Worm (Caenorhabditis elegans): Measurements from ENCODE around the gene K09C4.9.

K09C4.9 gene

DNA sequence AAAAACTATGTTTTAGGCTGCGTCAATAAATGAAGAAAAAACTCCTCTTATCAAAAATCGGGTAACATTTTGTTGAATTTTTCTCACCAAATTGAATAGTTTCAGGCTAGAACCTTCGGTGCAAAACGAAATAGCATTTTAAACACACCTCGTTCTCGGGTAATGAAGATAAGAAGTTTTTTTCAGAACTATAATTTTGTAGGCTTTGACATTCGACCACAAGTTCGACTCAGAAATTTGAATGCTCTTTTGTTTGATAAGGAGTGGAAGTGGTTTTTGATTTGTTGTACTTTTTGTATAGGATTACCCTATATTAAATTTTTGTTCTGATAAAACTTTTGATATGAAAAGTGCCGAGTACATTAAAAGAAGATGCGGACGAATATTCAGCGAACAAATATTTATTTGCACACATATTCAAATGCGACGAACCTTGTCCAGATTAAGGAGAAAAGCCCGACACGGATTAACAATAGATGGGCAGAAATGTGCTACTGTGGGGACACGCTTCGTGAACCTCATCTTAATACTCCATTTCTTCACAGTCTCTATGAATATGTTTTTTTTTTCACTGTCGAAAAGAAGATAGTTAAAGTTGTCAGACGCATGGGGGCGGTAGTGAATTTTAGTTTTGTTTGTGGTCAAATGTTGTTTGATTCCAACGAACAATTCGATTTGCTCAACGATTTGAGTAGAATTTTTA lies 35.2 kb upstream of the K09C4.9 start (continued):
- TF ChIP-seq tag-97 (GFP tag; IDR thresholded peaks at IDR 0.05) = no peak
- peak; percentile 57 for TF ChIP-seq dve-1 (tag; optimal IDR thresholded peaks at IDR 0.05; ENCODE audit: insufficient read depth)
- no peak for TF ChIP-seq zip-11 (GFP tag; IDR thresholded peaks at IDR 0.05)
- TF ChIP-seq nhr-77 (tag; optimal IDR thresholded peaks at IDR 0.05) = peak; percentile 42
- no peak for TF ChIP-seq T26A8.4 (GFP tag; IDR thresholded peaks at IDR 0.05)
- TF ChIP-seq cey-2 (tag; optimal IDR thresholded peaks at IDR 0.05; ENCODE audit: borderline replicate concordance, insufficient read depth) = no peak
- no peak for TF ChIP-seq fkh-10 (GFP tag; optimal IDR thresholded peaks at IDR 0.05)
- TF ChIP-seq nhr-28 (tag; optimal IDR thresholded peaks at IDR 0.05) = peak; percentile 86
- no peak for TF ChIP-seq dmd-8 (GFP tag; IDR thresholded peaks at IDR 0.05)
- no peak for TF ChIP-seq lin-29 (GFP tag; IDR thresholded peaks at IDR 0.05)
- no peak for TF ChIP-seq sdz-12 (GFP tag; optimal IDR thresholded peaks at IDR 0.05)
- TF ChIP-seq ceh-82 (tag; optimal IDR thresholded peaks at IDR 0.05) = no peak
- no peak for TF ChIP-seq nhr-42 (GFP tag; IDR thresholded peaks at IDR 0.05)
- no peak for TF ChIP-seq dmd-9 (GFP tag; IDR thresholded peaks at IDR 0.05)
- TF ChIP-seq ZK546.5 (tag; optimal IDR thresholded peaks at IDR 0.05) = no peak
- TF ChIP-seq mes-2 (tag; optimal IDR thresholded peaks at IDR 0.05; ENCODE audit: poor library complexity, severe bottlenecking) = no peak
- TF ChIP-seq ces-1 (GFP tag; optimal IDR thresholded peaks at IDR 0.05) = no peak

DNA sequence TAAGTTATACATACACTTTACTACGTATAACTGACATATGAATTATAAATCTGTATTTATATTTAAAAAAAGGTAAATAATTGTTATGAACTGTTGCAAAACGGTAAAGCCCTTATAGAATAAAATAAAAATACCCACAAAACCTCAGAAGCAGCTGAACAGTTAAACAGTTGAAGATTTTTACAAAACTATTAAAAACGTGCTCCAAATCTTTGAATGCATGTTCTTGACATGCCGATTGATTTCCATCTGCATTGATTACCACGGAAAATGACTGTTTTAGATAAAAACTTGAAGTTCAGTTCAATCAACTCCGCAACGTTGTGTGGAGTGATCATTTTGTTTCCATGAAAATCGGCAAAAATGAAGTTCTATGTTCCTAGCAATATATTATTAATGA lies 32.5 kb upstream of the K09C4.9 start, which contains the start of gene F11D5.7:
F11D5.7 (plus strand) TSS at position 301 of the 400 bp plus-strand sequence.
- TF ChIP-seq fkh-10 (GFP tag; optimal IDR thresholded peaks at IDR 0.05) = no peak
- no peak for TF ChIP-seq saeg-2 (GFP tag; IDR thresholded peaks at IDR 0.05)
- TF ChIP-seq dmd-6 (GFP tag; IDR thresholded peaks at IDR 0.05) = 0 out of 2 replicates have a peak, but pooled peaks have one; percentile 8

DNA sequence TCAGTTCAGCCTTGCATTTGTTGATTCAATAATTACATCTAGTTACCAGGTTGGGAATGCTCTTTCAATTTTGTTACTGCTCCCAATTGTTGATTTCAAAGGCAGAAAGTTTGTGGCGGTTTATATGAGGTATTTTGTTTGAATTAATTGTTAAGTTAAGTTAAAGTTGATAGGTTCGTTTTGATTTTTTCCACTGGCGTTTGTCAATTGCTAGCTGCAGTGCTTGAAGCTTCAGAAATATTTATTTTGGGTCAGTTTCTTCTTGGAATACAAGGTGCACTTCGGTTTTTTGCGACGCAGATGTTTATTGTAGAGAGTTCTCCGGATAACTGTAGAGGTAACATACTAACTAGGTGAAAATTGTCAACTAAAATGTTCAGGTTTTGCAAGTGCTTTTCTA lies 30.2 kb upstream of the K09C4.9 start, which contains the start of gene F11D5.5:
F11D5.5 (plus strand) TSS at position 301 of the 400 bp plus-strand sequence.
- TF ChIP-seq daf-12 (tag; optimal IDR thresholded peaks at IDR 0.05) (no peak), nhr-77 (tag; optimal IDR thresholded peaks at IDR 0.05) (no peak), rbr-2 (tag; optimal IDR thresholded peaks at IDR 0.05) (no peak), nhr-42 (GFP tag; IDR thresholded peaks at IDR 0.05) (no peak), spr-1 (tag; optimal IDR thresholded peaks at IDR 0.05) (no peak), F44E2.7 (GFP tag; IDR thresholded peaks at IDR 0.05) (no peak), ceh-32 (tag; optimal IDR thresholded peaks at IDR 0.05; ENCODE audit: poor library complexity) (no peak), dmd-8 (GFP tag; IDR thresholded peaks at IDR 0.05) (no peak), lin-29 (GFP tag; IDR thresholded peaks at IDR 0.05) (no peak), T20F7.1 (GFP tag; optimal IDR thresholded peaks at IDR 0.05) (no peak), F26F4.8 (GFP tag; conservative IDR thresholded peaks at IDR 0.05) (no peak), pqm-1 (tag; optimal IDR thresholded peaks at IDR 0.05) (no peak), Y105C5A.15 (GFP tag; IDR thresholded peaks at IDR 0.05) (no peak), zip-2 (tag; optimal IDR thresholded peaks at IDR 0.05) (no peak), daf-8 (GFP tag; IDR thresholded peaks at IDR 0.05) (no peak), F37D6.2 (tag; optimal IDR thresholded peaks at IDR 0.05) (no peak)

DNA sequence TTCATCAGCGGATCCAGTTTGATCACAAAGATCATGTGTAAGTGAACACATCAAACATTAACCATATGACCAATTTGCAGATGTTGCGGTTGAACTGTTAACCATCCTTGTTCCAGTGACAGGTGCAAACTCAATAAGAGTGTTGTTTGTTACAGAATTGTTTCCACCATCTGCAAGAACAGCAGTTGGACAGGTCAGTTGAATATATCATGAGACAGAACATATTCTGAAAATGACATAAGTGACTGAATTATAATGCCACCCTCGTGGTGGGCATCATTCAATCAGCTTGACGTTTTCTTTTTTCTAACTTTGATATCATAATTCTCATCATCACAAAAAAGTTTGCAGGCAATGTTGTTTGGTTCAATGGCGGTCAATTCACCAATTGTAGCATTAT lies 29.0 kb upstream of the K09C4.9 start:
- TF ChIP-seq sdz-12 (GFP tag; optimal IDR thresholded peaks at IDR 0.05) (no peak), dmd-6 (GFP tag; IDR thresholded peaks at IDR 0.05) (peak; percentile 66), daf-16 (GFP tag; optimal IDR thresholded peaks at IDR 0.05) (no peak), daf-16 (tag; optimal IDR thresholded peaks at IDR 0.05) (no peak)

DNA sequence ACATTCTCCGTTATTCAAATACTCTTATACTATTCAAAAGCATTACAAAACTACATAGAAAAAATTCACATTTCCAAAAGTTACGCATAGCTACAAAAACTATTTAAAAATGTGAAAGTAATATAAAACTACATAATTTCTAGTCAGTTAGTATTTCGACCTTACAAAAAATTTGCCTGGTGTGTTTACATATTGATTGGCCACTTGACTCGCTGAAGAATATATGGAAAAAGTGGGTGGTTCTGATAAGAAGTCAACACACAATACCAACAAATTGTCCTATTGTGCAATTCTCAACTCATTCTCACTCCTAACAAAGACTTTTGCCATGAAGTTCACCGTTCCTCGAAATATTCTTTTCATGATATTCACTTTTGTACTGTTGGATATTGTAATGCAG lies 27.0 kb upstream of the K09C4.9 start, which contains the start of gene K09C4.1:
K09C4.1 (plus strand) TSS at position 301 of the 400 bp plus-strand sequence.
- TF ChIP-seq tra-1 (GFP tag; IDR thresholded peaks at IDR 0.05) (no peak), daf-16 (GFP tag; optimal IDR thresholded peaks at IDR 0.05) (no peak), daf-16 (tag; optimal IDR thresholded peaks at IDR 0.05) (peak; percentile 46), nhr-28 (tag; optimal IDR thresholded peaks at IDR 0.05) (peak; percentile 26)
